Worm (Caenorhabditis elegans) whole organism, young adult: Measurements from ENCODE around the gene dmd-4.
A peak's percentile ranks its signal among the peaks of the same experiment; 100 is the strongest.

Source experiments
- B0261.1 ChIP-seq: sonication (generic microtip); optimal IDR thresholded peaks from 2 replicates; lab custom pipeline; 2016; ENCODE audit warnings: mild to moderate bottlenecking, missing genetic modification characterization, moderate library complexity, missing compliant biosample characterization
- C17E4.6 ChIP-seq: fragments of 200-800 bp; sonication (Bioruptor generic); IDR thresholded peaks from 2 replicates; pipeline ENCODE4 v1.3.6; 2022; ENCODE audit warnings: missing genetic modification reagents, missing genetic modification characterization, missing compliant biosample characterization
- D2030.7 ChIP-seq: fragments of 200-800 bp; sonication (Bioruptor generic); IDR thresholded peaks from 2 replicates; pipeline ENCODE4 v1.3.6; 2022; ENCODE audit warnings: missing genetic modification reagents, missing genetic modification characterization, missing compliant biosample characterization
- F22D6.2 ChIP-seq: sonication (generic microtip); optimal IDR thresholded peaks from 2 replicates; lab custom pipeline; 2016; ENCODE audit warnings: mild to moderate bottlenecking, missing genetic modification characterization, missing compliant biosample characterization
- F33H1.4 ChIP-seq: fragments of 200-800 bp; sonication (Bioruptor generic); IDR thresholded peaks from 2 replicates; pipeline ENCODE4 v1.3.6; 2022; ENCODE audit warnings: missing genetic modification reagents, missing genetic modification characterization, missing compliant biosample characterization
- F39B2.1 ChIP-seq: fragments of 200-800 bp; sonication (Bioruptor generic); IDR thresholded peaks from 2 replicates; pipeline ENCODE4 v1.3.6; 2022; ENCODE audit warnings: missing genetic modification reagents, missing genetic modification characterization, missing compliant biosample characterization
- F55B11.4 ChIP-seq: sonication (generic microtip); optimal IDR thresholded peaks from 2 replicates; lab custom pipeline; 2016; ENCODE audit warnings: missing compliant biosample characterization, missing genetic modification characterization, borderline replicate concordance; ENCODE audit not compliant: insufficient read depth
- T26A5.8 ChIP-seq: sonication (generic microtip); optimal IDR thresholded peaks from 2 replicates; lab custom pipeline; 2016; ENCODE audit warnings: missing genetic modification characterization, missing compliant biosample characterization
- Y56A3A.18 ChIP-seq: fragments of 200-800 bp; sonication (Bioruptor generic); IDR thresholded peaks from 2 replicates; pipeline ENCODE4 v1.3.6; 2022; ENCODE audit warnings: missing genetic modification reagents, missing genetic modification characterization, missing compliant biosample characterization
- Y95B8A.8 ChIP-seq: fragments of 200-800 bp; sonication (Bioruptor generic); IDR thresholded peaks from 2 replicates; pipeline ENCODE4 v1.3.6; 2022; ENCODE audit warnings: missing genetic modification reagents, missing genetic modification characterization, missing compliant biosample characterization
- akir-1 ChIP-seq: fragments of 200-800 bp; sonication (Bioruptor generic); optimal IDR thresholded peaks from 2 replicates; lab custom pipeline; 2018; ENCODE audit warnings: mild to moderate bottlenecking, missing genetic modification characterization, moderate library complexity, missing compliant biosample characterization
- aptf-3 ChIP-seq: fragments of 200-800 bp; sonication (Bioruptor generic); IDR thresholded peaks from 2 replicates; pipeline ENCODE4 v1.3.6; 2022; ENCODE audit warnings: missing genetic modification characterization, missing compliant biosample characterization
- atf-7 ChIP-seq: sonication (generic microtip); optimal IDR thresholded peaks from 2 replicates; lab custom pipeline; 2017; ENCODE audit warnings: mild to moderate bottlenecking, missing genetic modification characterization, missing compliant biosample characterization
- athp-1 ChIP-seq: sonication (generic microtip); optimal IDR thresholded peaks from 2 replicates; lab custom pipeline; 2017; ENCODE audit warnings: mild to moderate bottlenecking, missing genetic modification characterization, missing compliant biosample characterization
- bed-2 ChIP-seq: fragments of 200-800 bp; sonication (Bioruptor generic); IDR thresholded peaks from 2 replicates; pipeline ENCODE4 v1.3.6; 2022; ENCODE audit warnings: missing genetic modification reagents, missing genetic modification characterization, missing compliant biosample characterization
- cebp-2 ChIP-seq: fragments of 200-800 bp; sonication (Bioruptor generic); IDR thresholded peaks from 2 replicates; pipeline ENCODE4 v1.3.6; 2022; ENCODE audit warnings: missing genetic modification characterization, missing compliant biosample characterization
- die-1 ChIP-seq: sonication (generic microtip); optimal IDR thresholded peaks from 2 replicates; lab custom pipeline; 2016; ENCODE audit warnings: missing genotype, mild to moderate bottlenecking, missing genetic modification characterization, missing compliant biosample characterization
- dox-1 ChIP-seq: fragments of 200-800 bp; sonication (Bioruptor generic); IDR thresholded peaks from 2 replicates; pipeline ENCODE4 v1.3.6; 2022; ENCODE audit warnings: missing genetic modification reagents, missing genetic modification characterization, missing compliant biosample characterization
- egl-44 ChIP-seq: fragments of 200-800 bp; sonication (Bioruptor generic); IDR thresholded peaks from 2 replicates; pipeline ENCODE4 v1.3.6; 2022; ENCODE audit warnings: missing genetic modification reagents, missing genetic modification characterization, missing compliant biosample characterization
- gei-17 ChIP-seq: fragments of 200-800 bp; sonication (Bioruptor generic); optimal IDR thresholded peaks from 2 replicates; lab custom pipeline; 2018; ENCODE audit warnings: mild to moderate bottlenecking, missing genetic modification characterization, missing compliant biosample characterization
- hlh-12 ChIP-seq: sonication (generic microtip); optimal IDR thresholded peaks from 2 replicates; lab custom pipeline; 2016; ENCODE audit warnings: missing genetic modification characterization, missing compliant biosample characterization
- hsf-1 ChIP-seq: fragments of 200-800 bp; sonication (Bioruptor generic); IDR thresholded peaks from 2 replicates; pipeline ENCODE4 v1.3.6; 2022; ENCODE audit warnings: missing genetic modification reagents, missing genetic modification characterization, missing compliant biosample characterization
- lag-1 ChIP-seq: fragments of 200-800 bp; sonication (Bioruptor generic); IDR thresholded peaks from 2 replicates; pipeline ENCODE4 v1.3.6; 2022; ENCODE audit warnings: missing genetic modification reagents, missing genetic modification characterization, missing compliant biosample characterization
- lin-26 ChIP-seq: fragments of 200-800 bp; sonication (Bioruptor generic); IDR thresholded peaks from 2 replicates; pipeline ENCODE4 v1.3.6; 2022; ENCODE audit warnings: missing genetic modification reagents, missing genetic modification characterization, missing compliant biosample characterization
- lin-40 ChIP-seq: sonication (generic microtip); optimal IDR thresholded peaks from 2 replicates; lab custom pipeline; 2016; ENCODE audit warnings: missing genetic modification characterization, mild to moderate bottlenecking, missing compliant biosample characterization, missing genotype, missing genetic modification reagents
- lir-1 ChIP-seq: fragments of 200-800 bp; sonication (Bioruptor generic); conservative IDR thresholded peaks from 2 replicates; pipeline ENCODE4 v1.3.6; 2022; ENCODE audit warnings: missing genetic modification reagents, missing genetic modification characterization, missing compliant biosample characterization
- madf-10 ChIP-seq: sonication (generic microtip); optimal IDR thresholded peaks from 2 replicates; lab custom pipeline; 2016; ENCODE audit warnings: mild to moderate bottlenecking, missing genetic modification characterization, missing compliant biosample characterization
- nfya-1 ChIP-seq: sonication (generic microtip); optimal IDR thresholded peaks from 2 replicates; lab custom pipeline; 2017; ENCODE audit warnings: antibody characterized with exemption, missing compliant biosample characterization, missing genetic modification characterization, borderline replicate concordance; ENCODE audit not compliant: insufficient read depth
- nhr-120 ChIP-seq: fragments of 200-800 bp; sonication (Bioruptor generic); IDR thresholded peaks from 2 replicates; pipeline ENCODE4 v1.3.6; 2022; ENCODE audit warnings: missing genetic modification characterization, missing compliant biosample characterization
- nhr-179 ChIP-seq: sonication (generic microtip); optimal IDR thresholded peaks from 2 replicates; lab custom pipeline; 2016; ENCODE audit warnings: mild to moderate bottlenecking, missing genetic modification characterization, missing compliant biosample characterization
- nhr-27 ChIP-seq: fragments of 200-800 bp; sonication (Bioruptor generic); optimal IDR thresholded peaks from 2 replicates; lab custom pipeline; 2018; ENCODE audit warnings: mild to moderate bottlenecking, missing genetic modification characterization, moderate library complexity, missing compliant biosample characterization
- pha-4 ChIP-seq: fragments of 150-350 bp; sonication (generic microtip); optimal IDR thresholded peaks from 2 replicates; lab custom pipeline; 2014; ENCODE audit warnings: missing biosample characterization, missing genetic modification reagents, missing genetic modification characterization
- rcor-1 ChIP-seq: fragments of 200-800 bp; sonication (Bioruptor generic); IDR thresholded peaks from 2 replicates; pipeline ENCODE4 v1.3.6; 2022; ENCODE audit warnings: missing genetic modification reagents, missing genetic modification characterization, missing compliant biosample characterization
- repo-1 ChIP-seq: sonication (generic microtip); optimal IDR thresholded peaks from 2 replicates; lab custom pipeline; 2017; ENCODE audit warnings: mild to moderate bottlenecking, missing genetic modification characterization, missing compliant biosample characterization
- rpc-1 ChIP-seq, 2 experiments: fragments of 150-350 bp in 1 of 2; sonication (generic microtip) in 1 of 2; optimal IDR thresholded peaks; 2 replicates each; lab custom pipeline; 2014 to 2018; ENCODE audit warnings: missing biosample characterization in 1 of 2, missing genetic modification characterization in 1 of 2, missing genetic modification reagents in 1 of 2, missing genotype in 1 of 2
- sdz-38 ChIP-seq: sonication (generic microtip); optimal IDR thresholded peaks from 2 replicates; lab custom pipeline; 2016; ENCODE audit warnings: missing genotype, missing genetic modification characterization, missing compliant biosample characterization
- snpc-1.3 ChIP-seq: sonication (generic microtip); optimal IDR thresholded peaks from 2 replicates; lab custom pipeline; 2017; ENCODE audit warnings: missing genetic modification characterization, mild to moderate bottlenecking, missing compliant biosample characterization, antibody characterized with exemption, moderate library complexity, missing genotype, missing genetic modification reagents; ENCODE audit not compliant: insufficient read depth
- snpc-3.4 ChIP-seq: sonication (generic microtip); optimal IDR thresholded peaks from 2 replicates; lab custom pipeline; 2017; ENCODE audit warnings: missing genetic modification characterization, mild to moderate bottlenecking, missing compliant biosample characterization, antibody characterized with exemption, moderate library complexity, missing genotype, missing genetic modification reagents
- tbx-9 ChIP-seq: sonication (generic microtip); optimal IDR thresholded peaks from 2 replicates; lab custom pipeline; 2016; ENCODE audit warnings: borderline replicate concordance, missing genetic modification characterization, inconsistent platforms, missing compliant biosample characterization
- unc-62 ChIP-seq: fragments of 150-350 bp; optimal IDR thresholded peaks from 2 replicates; lab custom pipeline; 2014; ENCODE audit warnings: missing biosample characterization, missing genetic modification reagents, missing genetic modification characterization
- zfh-2 ChIP-seq: fragments of 200-800 bp; sonication (Bioruptor generic); conservative IDR thresholded peaks from 2 replicates; pipeline ENCODE4 v1.3.6; 2022; ENCODE audit warnings: missing genetic modification reagents, missing genetic modification characterization, missing compliant biosample characterization
- zim-3 ChIP-seq: sonication (generic microtip); optimal IDR thresholded peaks from 2 replicates; lab custom pipeline; 2017; ENCODE audit warnings: mild to moderate bottlenecking, missing genetic modification characterization, moderate library complexity, missing compliant biosample characterization
- ztf-25 ChIP-seq: fragments of 200-800 bp; sonication (Bioruptor generic); IDR thresholded peaks from 2 replicates; pipeline ENCODE4 v1.3.6; 2022; ENCODE audit warnings: missing genetic modification reagents, missing genetic modification characterization, missing compliant biosample characterization
- ztf-26 ChIP-seq: sonication (generic microtip); optimal IDR thresholded peaks from 2 replicates; lab custom pipeline; 2017; ENCODE audit warnings: missing genetic modification characterization, missing compliant biosample characterization
- ztf-3 ChIP-seq: fragments of 200-800 bp; sonication (Bioruptor generic); optimal IDR thresholded peaks from 2 replicates; lab custom pipeline; 2018; ENCODE audit warnings: mild to moderate bottlenecking, missing genetic modification characterization, missing compliant biosample characterization
- ztf-6 ChIP-seq: fragments of 200-800 bp; sonication (Bioruptor generic); IDR thresholded peaks from 2 replicates; pipeline ENCODE4 v1.3.6; 2022; ENCODE audit warnings: missing genetic modification reagents, missing genetic modification characterization, missing compliant biosample characterization

The dmd-4 gene

DNA sequence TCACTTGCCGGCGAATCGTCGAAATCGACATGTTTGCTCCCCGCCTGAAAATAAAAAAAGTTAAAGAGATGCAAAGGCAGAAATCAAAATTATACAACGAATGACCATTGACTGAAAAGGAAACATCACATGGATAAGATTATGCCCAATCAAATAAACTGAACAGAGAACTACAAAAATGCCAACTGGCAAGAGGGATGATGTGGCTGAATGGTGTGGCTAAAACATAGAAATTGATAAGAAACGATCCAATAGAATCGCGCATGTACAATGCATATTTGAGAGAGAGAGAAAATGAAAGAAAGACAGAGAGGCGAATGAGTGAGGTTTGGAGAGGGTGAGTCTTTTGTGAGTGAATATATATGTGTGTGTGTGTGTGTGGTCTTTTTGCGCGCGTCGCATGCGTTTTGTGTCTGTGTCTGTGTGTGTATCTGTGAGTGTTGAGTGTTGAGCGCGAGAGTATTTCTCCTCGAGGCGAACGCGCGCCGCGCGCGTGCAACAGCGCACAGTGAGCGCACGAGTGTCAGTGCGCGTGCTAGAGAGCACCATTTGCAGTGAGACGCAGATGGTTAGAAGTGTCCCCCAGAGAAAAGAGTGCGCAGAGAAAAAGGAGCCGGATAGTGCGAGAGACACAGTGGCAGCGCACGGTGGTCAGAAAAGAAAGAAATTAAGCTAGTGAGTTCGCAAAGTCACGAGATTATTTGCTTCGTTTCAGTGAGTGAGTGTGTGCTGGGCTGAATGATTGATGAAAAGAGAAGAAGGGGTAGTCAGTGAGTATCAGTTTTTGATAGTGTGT lies 43.0 kb downstream of the dmd-4 start, which contains the start of gene epn-1 (continued):
- TF ChIP-seq egl-44 (GFP tag; lab: Robert Waterston, UW) (peak; percentile 95), pha-4 (peak; percentile 4), nhr-179 (no peak), atf-7 (tag; lab: Kevin White, UChicago) (peak; percentile 99), aptf-3 (GFP tag; lab: Robert Waterston, UW) (no peak), snpc-1.3 (tag; lab: Kevin White, UChicago) (no peak), ztf-25 (GFP tag; lab: Robert Waterston, UW) (0 out of 2 replicates have a peak, but pooled peaks have one; percentile 18), F22D6.2 (tag; lab: Kevin White, UChicago) (peak; percentile 92), T26A5.8 (tag; lab: Kevin White, UChicago) (no peak), unc-62 (GFP tag; lab: Kevin White, UChicago) (peak; percentile 39), lin-40 (tag; lab: Kevin White, UChicago) (peak; percentile 98), dox-1 (GFP tag; lab: Robert Waterston, UW) (peak; percentile 97), madf-10 (tag; lab: Kevin White, UChicago) (peak; percentile 98), nhr-27 (tag; lab: Kevin White, UChicago) (peak; percentile 71), lir-1 (GFP tag; lab: Robert Waterston, UW) (peak; percentile 99), B0261.1 (peak; percentile 29), hlh-12 (tag; lab: Kevin White, UChicago) (no peak), F55B11.4 (tag; lab: Kevin White, UChicago) (no peak), zfh-2 (GFP tag; lab: Robert Waterston, UW) (peak; percentile 100), sdz-38 (tag; lab: Kevin White, UChicago) (no peak), Y56A3A.18 (GFP tag; lab: Robert Waterston, UW) (peak; percentile 50; the same call in 1 of the 2 replicates), D2030.7 (no peak), Y95B8A.8 (GFP tag; lab: Robert Waterston, UW) (peak; percentile 90), cebp-2 (GFP tag; lab: Robert Waterston, UW) (peak; percentile 69; the same call in 1 of the 2 replicates), rpc-1 (optimal IDR thresholded peaks at IDR 0.05; lab: Kevin White, UChicago) (no peak), rpc-1 (tag; optimal IDR thresholded peaks at IDR 0.05; lab: Kevin White, UChicago) (no peak), gei-17 (GFP tag; lab: Kevin White, UChicago) (peak; percentile 90), C17E4.6 (GFP tag; lab: Robert Waterston, UW) (0 out of 2 replicates have a peak, but pooled peaks have one; percentile 63), lag-1 (GFP tag; lab: Robert Waterston, UW) (0 out of 2 replicates have a peak, but pooled peaks have one; percentile 64), nfya-1 (tag; lab: Kevin White, UChicago) (no peak), F39B2.1 (GFP tag; lab: Robert Waterston, UW) (peak; percentile 77; the same call in 1 of the 2 replicates), tbx-9 (no peak), repo-1 (tag; lab: Kevin White, UChicago) (peak; percentile 93), ztf-26 (tag; lab: Kevin White, UChicago) (peak; percentile 97), rcor-1 (GFP tag; lab: Robert Waterston, UW) (peak; percentile 74), bed-2 (GFP tag; lab: Robert Waterston, UW) (peak; percentile 79; the same call in 1 of the 2 replicates), hsf-1 (GFP tag; lab: Robert Waterston, UW) (0 out of 2 replicates have a peak, but pooled peaks have one; percentile 55), ztf-3 (peak; percentile 89), athp-1 (tag; lab: Kevin White, UChicago) (peak; percentile 96), lin-26 (peak; percentile 85), nhr-120 (GFP tag; lab: Robert Waterston, UW) (0 out of 2 replicates have a peak, but pooled peaks have one; percentile 40), snpc-3.4 (tag; lab: Kevin White, UChicago) (no peak), zim-3 (tag; lab: Kevin White, UChicago) (peak; percentile 76), ztf-6 (GFP tag; lab: Robert Waterston, UW) (0 out of 2 replicates have a peak, but pooled peaks have one; percentile 37), akir-1 (GFP tag; lab: Kevin White, UChicago) (peak; percentile 82), F33H1.4 (GFP tag; lab: Robert Waterston, UW) (peak; percentile 29), die-1 (tag; lab: Kevin White, UChicago) (peak; percentile 60)
